Worm (Caenorhabditis elegans): ENCODE measurements around the gene Y38H6C.13.

ce11 chrV:20518927-20519326 is 8.7 kb upstream of the Y38H6C.13 start, which contains the start of gene Y38H6C.25:
- no peak for TF ChIP-seq elt-2 (tag; optimal IDR thresholded peaks at IDR 0.05)
- no peak for TF ChIP-seq tbx-7 (tag; optimal IDR thresholded peaks at IDR 0.05)
- no peak for TF ChIP-seq lin-11 (tag; optimal IDR thresholded peaks at IDR 0.05)
- TF ChIP-seq tbx-2 (tag; optimal IDR thresholded peaks at IDR 0.05): no peak
- TF ChIP-seq nhr-11 (tag; optimal IDR thresholded peaks at IDR 0.05): no peak
- no peak for TF ChIP-seq sox-4 (tag; optimal IDR thresholded peaks at IDR 0.05)
- TF ChIP-seq ceh-6 (GFP tag; optimal IDR thresholded peaks at IDR 0.05): no peak
- no peak for TF ChIP-seq hlh-13 (GFP tag; optimal IDR thresholded peaks at IDR 0.05)
- no peak for TF ChIP-seq hlh-30 (tag; optimal IDR thresholded peaks at IDR 0.05; ENCODE audit: insufficient read depth)
